Fruit fly (Drosophila melanogaster) whole organism, prepupa: ENCODE results near the gene lectin-24Db.

Experiments
- CG15336 ChIP-seq: fragments of 200-800 bp; sonication (Bioruptor generic); IDR thresholded peaks from 2 replicates; pipeline ENCODE4 v1.3.6; 2022; ENCODE audit warnings: missing biosample characterization, missing genetic modification characterization
- CG3032 ChIP-seq: fragments of 200-800 bp; optimal IDR thresholded peaks from 2 replicates; lab custom pipeline; 2019; ENCODE audit warnings: missing biosample characterization, mild to moderate bottlenecking, missing genetic modification characterization, moderate library complexity
- CG31627 ChIP-seq: fragments of 200-800 bp; sonication (Bioruptor generic); optimal IDR thresholded peaks from 3 replicates; lab custom pipeline; 2016; ENCODE audit warnings: missing biosample characterization, missing genetic modification characterization
- CG3919 ChIP-seq: fragments of 200-800 bp; sonication (Bioruptor generic); optimal IDR thresholded peaks from 3 replicates; lab custom pipeline; 2016; ENCODE audit warnings: missing biosample characterization, missing genetic modification characterization
- CG6854 ChIP-seq: fragments of 200-800 bp; sonication (Bioruptor generic); optimal IDR thresholded peaks from 2 replicates; lab custom pipeline; 2017; ENCODE audit warnings: missing biosample characterization, mild to moderate bottlenecking, missing genetic modification characterization
- CG8632 ChIP-seq: fragments of 200-800 bp; sonication (Bioruptor generic); optimal IDR thresholded peaks from 3 replicates; lab custom pipeline; 2016; ENCODE audit warnings: missing biosample characterization, missing genetic modification characterization
- Gug ChIP-seq: fragments of 200-800 bp; sonication (Bioruptor generic); IDR thresholded peaks from 2 replicates; pipeline ENCODE4 v1.3.6; 2022; ENCODE audit warnings: missing biosample characterization, missing genetic modification characterization
- Met ChIP-seq: fragments of 200-800 bp; sonication (Bioruptor generic); optimal IDR thresholded peaks from 3 replicates; lab custom pipeline; 2016; ENCODE audit warnings: missing biosample characterization, missing genetic modification characterization
- Smox ChIP-seq: fragments of 200-800 bp; sonication (Bioruptor generic); optimal IDR thresholded peaks from 3 replicates; lab custom pipeline; 2016; ENCODE audit warnings: missing biosample characterization, missing genetic modification characterization
- achi ChIP-seq: fragments of 200-800 bp; sonication (Bioruptor generic); optimal IDR thresholded peaks from 3 replicates; lab custom pipeline; 2016; ENCODE audit warnings: missing biosample characterization, missing genetic modification characterization
- pdm3 ChIP-seq: fragments of 200-800 bp; sonication (Bioruptor generic); optimal IDR thresholded peaks from 3 replicates; lab custom pipeline; 2016; ENCODE audit warnings: missing biosample characterization, missing genetic modification characterization
- ss ChIP-seq, 2 experiments: fragments of 200-800 bp; sonication (Bioruptor generic); optimal IDR thresholded peaks; 2 replicates in 1 of 2; 3 replicates in 1 of 2; lab custom pipeline; 2017 to 2018; ENCODE audit warnings: mild to moderate bottlenecking in 2 of 2, missing biosample characterization in 2 of 2, missing genetic modification characterization in 2 of 2, moderate library complexity in 1 of 2

DNA sequence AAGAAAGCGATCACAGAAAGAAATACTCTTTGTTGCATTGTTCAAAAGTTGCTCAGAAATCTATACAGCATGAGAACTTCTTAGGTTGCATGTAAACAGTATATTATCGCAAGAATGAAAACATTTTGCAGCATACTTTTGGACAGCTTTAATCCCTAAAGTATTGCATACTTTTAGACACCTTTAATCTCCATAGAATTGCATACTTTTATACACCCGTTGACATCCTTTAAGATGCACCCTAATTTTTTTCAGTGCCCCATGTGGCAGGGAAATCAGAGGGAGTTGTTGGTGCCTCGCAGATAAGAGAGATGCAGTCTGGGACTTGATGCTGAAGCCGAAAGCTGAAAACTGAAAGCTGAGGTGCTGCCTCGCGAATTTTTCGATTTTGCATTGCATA, 8.5 kb upstream of the lectin-24Db start:
- TF ChIP-seq Met (GFP tag; lab: Kevin White, UChicago) (no peak), Smox (GFP tag; lab: Kevin White, UChicago) (no peak), ss (GFP tag; optimal IDR thresholded peaks at IDR 0.05; lab: Kevin White, UChicago) (no peak), CG8632 (no peak), pdm3 (no peak), CG3032 (no peak), CG3919 (GFP tag; lab: Kevin White, UChicago) (no peak), Gug (GFP tag; lab: Robert Waterston, UW) (no peak), CG15336 (GFP tag; lab: Robert Waterston, UW) (no peak), CG6854 (GFP tag; lab: Kevin White, UChicago) (no peak), achi (GFP tag; lab: Kevin White, UChicago) (no peak), CG31627 (GFP tag; lab: Kevin White, UChicago) (no peak)
